Worm (Caenorhabditis elegans) whole organism, L1 larva: ENCODE measurements around the gene T27A1.3.

Experiments
- Y116A8C.19 ChIP-seq: sonication (generic microtip); optimal IDR thresholded peaks from 2 replicates; lab custom pipeline; 2016; ENCODE audit warnings: missing compliant biosample characterization, missing genetic modification characterization, borderline replicate concordance
- ama-1 ChIP-seq: fragments of 150-350 bp; optimal IDR thresholded peaks from 2 replicates; lab custom pipeline; 2014
- blmp-1 ChIP-seq: fragments of 150-350 bp; optimal IDR thresholded peaks from 2 replicates; lab custom pipeline; 2014; ENCODE audit warnings: missing biosample characterization, missing genetic modification characterization
- ceh-90 ChIP-seq: sonication (generic microtip); optimal IDR thresholded peaks from 2 replicates; lab custom pipeline; 2016; ENCODE audit warnings: missing genetic modification characterization, missing compliant biosample characterization
- ces-1 ChIP-seq: fragments of 150-350 bp; optimal IDR thresholded peaks from 2 replicates; lab custom pipeline; 2014; ENCODE audit warnings: missing biosample characterization, missing genetic modification reagents, missing genetic modification characterization
- dsc-1 ChIP-seq: sonication (generic microtip); optimal IDR thresholded peaks from 2 replicates; lab custom pipeline; 2016; ENCODE audit warnings: mild to moderate bottlenecking, missing genetic modification characterization, missing compliant biosample characterization
- egl-13 ChIP-seq: sonication (generic microtip); optimal IDR thresholded peaks from 2 replicates; lab custom pipeline; 2016; ENCODE audit warnings: missing genotype, missing genetic modification reagents, missing genetic modification characterization, missing compliant biosample characterization
- egl-27 ChIP-seq, 2 experiments: fragments of 150-350 bp in 1 of 2; sonication (generic microtip); optimal IDR thresholded peaks; 3 replicates each; lab custom pipeline; 2017 to 2018; ENCODE audit warnings: missing biosample characterization in 2 of 2, missing genetic modification characterization in 2 of 2, missing genetic modification reagents in 2 of 2
- elt-2 ChIP-seq: sonication (generic microtip); optimal IDR thresholded peaks from 2 replicates; lab custom pipeline; 2016; ENCODE audit warnings: missing genetic modification characterization, mild to moderate bottlenecking, inconsistent platforms, missing compliant biosample characterization, missing genetic modification reagents
- ets-5 ChIP-seq: fragments of 200-800 bp; sonication (Bioruptor generic); IDR thresholded peaks from 2 replicates; pipeline ENCODE4 v1.3.6; 2022; ENCODE audit warnings: missing genetic modification characterization, missing compliant biosample characterization
- fkh-10 ChIP-seq: sonication (generic microtip); optimal IDR thresholded peaks from 2 replicates; lab custom pipeline; 2017; ENCODE audit warnings: missing biosample characterization, missing genetic modification reagents, missing genetic modification characterization
- fkh-4 ChIP-seq: sonication (generic microtip); optimal IDR thresholded peaks from 2 replicates; lab custom pipeline; 2016; ENCODE audit warnings: missing compliant biosample characterization, missing genetic modification characterization, borderline replicate concordance
- fkh-8 ChIP-seq: sonication (generic microtip); optimal IDR thresholded peaks from 2 replicates; lab custom pipeline; 2016; ENCODE audit warnings: mild to moderate bottlenecking, missing genetic modification characterization, missing compliant biosample characterization
- grh-1 ChIP-seq: fragments of 200-800 bp; sonication (Bioruptor generic); IDR thresholded peaks from 2 replicates; pipeline ENCODE4 v1.3.6; 2022; ENCODE audit warnings: missing genetic modification reagents, missing genetic modification characterization, missing compliant biosample characterization
- hpl-2 ChIP-seq: fragments of 150-350 bp; optimal IDR thresholded peaks from 2 replicates; lab custom pipeline; 2014; ENCODE audit warnings: missing biosample characterization, missing genetic modification reagents, missing genetic modification characterization
- isw-1 ChIP-seq: fragments of 200-800 bp; sonication (Bioruptor generic); IDR thresholded peaks from 2 replicates; pipeline ENCODE4 v1.3.6; 2022; ENCODE audit warnings: missing genetic modification characterization, missing compliant biosample characterization
- jun-1 ChIP-seq: fragments of 150-350 bp; optimal IDR thresholded peaks from 2 replicates; lab custom pipeline; 2014; ENCODE audit warnings: missing biosample characterization, missing genetic modification reagents, missing genetic modification characterization
- lin-15B ChIP-seq: fragments of 150-350 bp; sonication (generic microtip); optimal IDR thresholded peaks from 3 replicates; lab custom pipeline; 2014; ENCODE audit warnings: missing biosample characterization, missing genetic modification characterization
- lsy-2 ChIP-seq, 2 experiments: fragments of 150-350 bp; optimal IDR thresholded peaks; 2 replicates each; lab custom pipeline; 2014; ENCODE audit warnings: missing biosample characterization in 2 of 2, missing genetic modification characterization in 2 of 2
- mab-9 ChIP-seq: fragments of 200-800 bp; sonication (Bioruptor generic); IDR thresholded peaks from 2 replicates; pipeline ENCODE4 v1.3.6; 2022; ENCODE audit warnings: missing genetic modification reagents, missing genetic modification characterization, missing compliant biosample characterization
- mdl-1 ChIP-seq, 2 experiments: fragments of 150-350 bp; optimal IDR thresholded peaks; 2 replicates each; lab custom pipeline; 2014 to 2017; ENCODE audit warnings: missing biosample characterization in 2 of 2, missing genetic modification characterization in 2 of 2, inconsistent platforms in 1 of 2
- mef-2 ChIP-seq: fragments of 150-350 bp; optimal IDR thresholded peaks from 2 replicates; lab custom pipeline; 2014; ENCODE audit warnings: missing biosample characterization, missing genetic modification characterization
- nhr-12 ChIP-seq: sonication (generic microtip); optimal IDR thresholded peaks from 2 replicates; lab custom pipeline; 2017; ENCODE audit warnings: missing biosample characterization, missing genetic modification characterization
- nhr-19 ChIP-seq: fragments of 200-800 bp; sonication (Bioruptor generic); conservative IDR thresholded peaks from 2 replicates; pipeline ENCODE4 v1.3.6; 2022; ENCODE audit warnings: missing genetic modification characterization, missing compliant biosample characterization
- nhr-71 ChIP-seq: sonication (generic microtip); optimal IDR thresholded peaks from 2 replicates; lab custom pipeline; 2016; ENCODE audit warnings: mild to moderate bottlenecking, missing genetic modification characterization, moderate library complexity, missing compliant biosample characterization
- nhr-76 ChIP-seq: sonication (generic microtip); optimal IDR thresholded peaks from 2 replicates; lab custom pipeline; 2017; ENCODE audit warnings: missing biosample characterization, missing genetic modification characterization
- nhr-85 ChIP-seq: sonication (generic microtip); peaks from one replicate; lab custom pipeline; 2016; ENCODE audit warnings: missing genetic modification characterization, inconsistent platforms, missing compliant biosample characterization
- nhr-90 ChIP-seq: sonication (generic microtip); optimal IDR thresholded peaks from 2 replicates; lab custom pipeline; 2016; ENCODE audit warnings: mild to moderate bottlenecking, missing genetic modification characterization, missing compliant biosample characterization; ENCODE audit not compliant: poor library complexity
- pag-3 ChIP-seq: sonication (generic microtip); optimal IDR thresholded peaks from 2 replicates; lab custom pipeline; 2017; ENCODE audit warnings: missing genetic modification characterization, mild to moderate bottlenecking, missing compliant biosample characterization, antibody characterized with exemption, borderline replicate concordance; ENCODE audit not compliant: insufficient read depth
- pqm-1 ChIP-seq: sonication (generic microtip); optimal IDR thresholded peaks from 3 replicates; lab custom pipeline; 2017; ENCODE audit warnings: missing biosample characterization, missing genetic modification characterization
- skn-1 ChIP-seq: fragments of 150-350 bp; optimal IDR thresholded peaks from 2 replicates; lab custom pipeline; 2014; ENCODE audit warnings: missing biosample characterization, missing genetic modification characterization
- snpc-4 ChIP-seq: fragments of 150-350 bp; optimal IDR thresholded peaks from 2 replicates; lab custom pipeline; 2014; ENCODE audit warnings: missing biosample characterization, missing genetic modification characterization
- snu-23 ChIP-seq: sonication (generic microtip); optimal IDR thresholded peaks from 2 replicates; lab custom pipeline; 2016; ENCODE audit warnings: missing genetic modification characterization, missing compliant biosample characterization
- sup-37 ChIP-seq: fragments of 200-800 bp; sonication (Bioruptor generic); optimal IDR thresholded peaks from 2 replicates; lab custom pipeline; 2018; ENCODE audit warnings: mild to moderate bottlenecking, missing genetic modification characterization, missing compliant biosample characterization
- unc-30 ChIP-seq: sonication (generic microtip); optimal IDR thresholded peaks from 2 replicates; lab custom pipeline; 2017; ENCODE audit warnings: missing biosample characterization, missing genetic modification characterization
- xbp-1 ChIP-seq: sonication (generic microtip); optimal IDR thresholded peaks from 2 replicates; lab custom pipeline; 2016; ENCODE audit warnings: missing genetic modification characterization, missing compliant biosample characterization
- zag-1 ChIP-seq: fragments of 150-350 bp; optimal IDR thresholded peaks from 2 replicates; lab custom pipeline; 2014; ENCODE audit warnings: missing biosample characterization, missing genetic modification characterization
- ztf-11 ChIP-seq, 2 experiments: sonication (generic microtip); optimal IDR thresholded peaks; 2 replicates each; lab custom pipeline; 2016 to 2017; ENCODE audit warnings: missing genetic modification characterization in 2 of 2, missing biosample characterization in 1 of 2, missing compliant biosample characterization in 1 of 2

T27A1.3 gene

DNA sequence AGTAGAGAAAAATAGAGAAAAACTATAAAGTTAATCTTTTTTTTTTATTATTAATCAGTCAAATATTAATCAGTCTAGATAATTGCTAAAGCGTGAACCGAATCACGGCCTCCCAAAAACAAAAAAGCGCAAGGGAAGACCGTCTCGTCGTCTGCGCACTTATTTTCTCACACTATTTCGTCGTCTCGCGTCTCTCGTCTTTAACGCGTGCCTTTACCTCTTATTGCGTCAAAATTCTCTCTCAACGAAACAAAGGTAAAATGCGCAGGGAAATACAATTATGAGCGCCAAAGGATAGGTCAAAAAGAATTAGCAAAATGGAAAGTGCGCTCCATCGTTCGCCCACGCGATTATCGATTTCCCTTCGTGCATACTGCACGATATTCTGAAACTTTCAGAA lies 29.3 kb upstream of the T27A1.3 start (continued):
- TF ChIP-seq elt-2 (tag; lab: Kevin White, UChicago), result peak; percentile 57
- TF ChIP-seq ces-1 (GFP tag; lab: Kevin White, UChicago), result no peak
- peak; percentile 69 for TF ChIP-seq xbp-1 (tag; lab: Kevin White, UChicago)
- TF ChIP-seq jun-1, result no peak
- peak; percentile 47 for TF ChIP-seq fkh-8 (tag; lab: Kevin White, UChicago)
- TF ChIP-seq lin-15B (tag; lab: Kevin White, UChicago), result no peak
- TF ChIP-seq snpc-4 (tag; lab: Kevin White, UChicago), result no peak

DNA sequence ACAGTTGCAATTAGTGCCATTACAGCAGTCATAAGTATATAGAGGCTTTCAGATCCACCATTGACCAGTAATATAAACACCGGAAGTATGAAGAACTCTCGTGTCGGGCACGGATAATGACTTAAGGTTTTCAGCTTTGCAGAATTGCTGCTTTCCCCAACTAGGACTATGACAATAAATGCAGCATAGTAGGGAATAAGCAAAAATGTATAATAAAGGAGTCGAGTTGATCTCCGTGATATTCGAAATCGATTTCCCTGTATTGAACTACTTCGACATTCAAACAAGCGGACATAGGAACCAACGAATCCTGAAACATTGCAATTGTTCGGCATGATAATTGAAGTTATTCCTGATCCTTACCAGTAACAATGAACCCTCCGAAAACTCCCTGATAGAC lies 26.7 kb upstream of the T27A1.3 start:
- TF ChIP-seq nhr-90, result no peak
- TF ChIP-seq blmp-1 (tag; lab: Kevin White, UChicago), result no peak
- no peak for TF ChIP-seq snu-23
- TF ChIP-seq nhr-19 (GFP tag; lab: Robert Waterston, UW), result no peak
- no peak for TF ChIP-seq unc-30 (tag; lab: Kevin White, UChicago)
- TF ChIP-seq fkh-4 (tag; lab: Kevin White, UChicago), result no peak
- TF ChIP-seq egl-27 (tag; optimal IDR thresholded peaks at IDR 0.05; lab: Kevin White, UChicago), result no peak
- TF ChIP-seq egl-13, result no peak
- TF ChIP-seq ama-1, result no peak
- no peak for TF ChIP-seq mdl-1 (tag; optimal IDR thresholded peaks at IDR 0.05; lab: Kevin White, UChicago)
- TF ChIP-seq nhr-12 (tag; lab: Kevin White, UChicago), result no peak
- TF ChIP-seq nhr-76, result no peak
- TF ChIP-seq Y116A8C.19 (tag; lab: Kevin White, UChicago), result no peak
- no peak for TF ChIP-seq ztf-11 (tag; optimal IDR thresholded peaks at IDR 0.05; lab: Kevin White, UChicago)
- no peak for TF ChIP-seq pqm-1 (tag; lab: Kevin White, UChicago)
- TF ChIP-seq nhr-85 (tag; lab: Kevin White, UChicago), result no peak
- no peak for TF ChIP-seq ceh-90 (tag; lab: Kevin White, UChicago)
- TF ChIP-seq dsc-1 (tag; lab: Kevin White, UChicago), result no peak
- no peak for TF ChIP-seq pag-3 (tag; lab: Kevin White, UChicago)
- no peak for TF ChIP-seq mab-9 (GFP tag; lab: Robert Waterston, UW)

DNA sequence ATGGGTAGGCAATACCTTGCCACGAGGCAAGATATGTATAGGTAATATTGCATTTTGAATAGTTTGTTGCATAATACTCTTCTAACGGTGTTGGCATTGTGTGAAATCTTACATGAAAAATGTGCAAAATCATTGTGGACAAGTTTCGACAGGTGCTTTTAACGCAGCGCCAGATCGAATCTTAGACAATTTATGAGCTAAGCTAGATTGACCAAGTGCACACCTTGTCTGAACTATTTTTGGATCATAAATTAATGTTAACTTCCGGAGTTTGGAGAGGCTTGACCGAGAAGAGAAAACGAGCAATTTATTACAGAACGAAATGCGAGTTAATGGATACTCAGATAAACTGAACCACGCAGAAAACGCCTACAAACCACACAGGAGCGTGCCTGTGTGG lies 26.1 kb upstream of the T27A1.3 start, which contains the start of gene srh-105:
srh-105 (minus strand) TSS at position 101 of the 400 bp plus-strand sequence.
- TF ChIP-seq grh-1 (GFP tag; lab: Robert Waterston, UW), result no peak
- no peak for TF ChIP-seq nhr-71 (tag; lab: Kevin White, UChicago)
- TF ChIP-seq fkh-10, result no peak
- no peak for TF ChIP-seq ets-5
- TF ChIP-seq lin-15B (tag; lab: Kevin White, UChicago), result no peak
- no peak for TF ChIP-seq mef-2
- TF ChIP-seq dsc-1 (tag; lab: Kevin White, UChicago), result no peak
- no peak for TF ChIP-seq zag-1 (tag; lab: Kevin White, UChicago)
- TF ChIP-seq hpl-2 (GFP tag; lab: Kevin White, UChicago), result no peak
- no peak for TF ChIP-seq snu-23
- TF ChIP-seq lsy-2 (tag; optimal IDR thresholded peaks at IDR 0.05; lab: Kevin White, UChicago), result no peak
- TF ChIP-seq skn-1 (tag; lab: Kevin White, UChicago), result no peak
- TF ChIP-seq sup-37 (GFP tag; lab: Kevin White, UChicago), result no peak
- TF ChIP-seq jun-1, result no peak
- TF ChIP-seq egl-13, result no peak

DNA sequence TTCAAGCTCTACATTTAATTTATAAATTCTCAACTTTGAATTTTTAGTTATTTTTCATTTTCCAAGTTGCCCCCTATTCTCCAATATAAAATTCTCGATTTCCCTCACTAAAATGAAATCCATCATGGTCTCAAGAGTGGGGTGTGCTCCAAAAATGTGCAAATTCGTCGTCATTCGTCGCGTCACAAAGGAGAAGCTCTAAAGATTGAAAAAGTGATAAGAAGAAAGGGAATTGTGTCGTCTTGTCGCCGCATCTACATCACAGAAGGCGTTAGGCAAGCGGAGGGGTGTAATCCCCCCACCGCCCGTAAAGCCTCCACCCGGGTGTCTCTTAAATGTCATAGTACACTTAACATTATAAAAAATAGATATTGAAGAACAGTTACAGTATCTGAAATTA lies 23.4 kb upstream of the T27A1.3 start:
- TF ChIP-seq isw-1 (GFP tag; lab: Robert Waterston, UW) (no peak), mab-9 (GFP tag; lab: Robert Waterston, UW) (peak; percentile 58; the same call in 1 of the 2 replicates), sup-37 (GFP tag; lab: Kevin White, UChicago) (no peak)
- TF ChIP-seq, all 84 proteins: peak for 1
